Fruit fly (Drosophila melanogaster) ovary, adult (tissue): ENCODE results near the gene CG42470.

Experiments
- CG17801 ChIP-seq: fragments of 200-800 bp; optimal IDR thresholded peaks from 2 replicates; lab custom pipeline; 2019; ENCODE audit warnings: missing biosample characterization, mild to moderate bottlenecking, missing genetic modification characterization, moderate library complexity; ENCODE audit not compliant: partially characterized antibody

CG42470 gene

dm6 chr2L:11753455-11753854, at the start of gene CG42470:
CG42470 (minus strand) TSS chr2L:11753555.
- TF ChIP-seq CG17801 (GFP tag; lab: Kevin White, UChicago): no peak

- TF ChIP-seq CG17801 (GFP tag; lab: Kevin White, UChicago): no peak
Measured at dm6 chr2L:11797127-11797526, 43.8 kb upstream of the CG42470 start.

- TF ChIP-seq CG17801 (GFP tag; lab: Kevin White, UChicago): no peak
Measured at dm6 chr2L:11793986-11794385, 40.6 kb upstream of the CG42470 start, which contains the start of gene CG14937. CG14937 (minus strand) TSS chr2L:11794086.

- no peak for TF ChIP-seq CG17801 (GFP tag; lab: Kevin White, UChicago)
Measured at dm6 chr2L:11792265-11792664, 38.9 kb upstream of the CG42470 start, which contains the start of gene Tsp33B. Tsp33B (minus strand) TSS chr2L:11792365.

- no peak for TF ChIP-seq CG17801 (GFP tag; lab: Kevin White, UChicago)
Measured at dm6 chr2L:11789690-11790089, 36.3 kb upstream of the CG42470 start, which contains the start of gene CG14932. CG14932 (plus strand) TSS chr2L:11789919.

dm6 chr2L:11788034-11788433, 34.7 kb upstream of the CG42470 start, which contains the start of gene CG14931:
CG14931 (plus strand) TSS chr2L:11788334.
- no peak for TF ChIP-seq CG17801 (GFP tag; lab: Kevin White, UChicago)

dm6 chr2L:11754402-11754801, 1.0 kb upstream of the CG42470 start, which contains the start of gene Sfp33A1:
Sfp33A1 (minus strand) TSS chr2L:11754502.
- TF ChIP-seq CG17801 (GFP tag; lab: Kevin White, UChicago): no peak

dm6 chr2L:11753922-11754321, 567 bp upstream of the CG42470 start, which contains the start of gene CG42471:
CG42471 (minus strand) TSS chr2L:11754022.
- TF ChIP-seq CG17801 (GFP tag; lab: Kevin White, UChicago): no peak

- TF ChIP-seq CG17801 (GFP tag; lab: Kevin White, UChicago): no peak
Measured at dm6 chr2L:11740595-11740994, 12.8 kb downstream of the CG42470 start.

- TF ChIP-seq CG17801 (GFP tag; lab: Kevin White, UChicago): no peak
Measured at dm6 chr2L:11738554-11738982, 14.8 kb downstream of the CG42470 start, which contains the start of gene Vha100-5. Vha100-5 (plus strand) TSS chr2L:11738948.

dm6 chr2L:11737648-11738047, 15.7 kb downstream of the CG42470 start:
- no peak for TF ChIP-seq CG17801 (GFP tag; lab: Kevin White, UChicago)

dm6 chr2L:11735975-11736374, 17.4 kb downstream of the CG42470 start:
- TF ChIP-seq CG17801 (GFP tag; lab: Kevin White, UChicago): peak; percentile 17
